Fruit fly (Drosophila melanogaster): ENCODE results near the gene Uch-L5.

Gene Uch-L5

dm6 chr3L:9460775-9461491 lies 15.8 kb downstream of the Uch-L5 start, which contains the start of the genes CG3434 and CG44838 (continued):
- TF ChIP-seq YL-1 (GFP tag; optimal IDR thresholded peaks at IDR 0.05) (peak; percentile 58), eyg (GFP tag; optimal IDR thresholded peaks at IDR 0.05) (no peak), CG8359 (GFP tag; optimal IDR thresholded peaks at IDR 0.05; ENCODE audit: borderline replicate concordance) (no peak), CG14710 (tag; optimal IDR thresholded peaks at IDR 0.05) (peak; percentile 91), sug (tag; optimal IDR thresholded peaks at IDR 0.05) (peak; percentile 86), lov (optimal IDR thresholded peaks at IDR 0.05) (no peak), lov (GFP tag; IDR thresholded peaks at IDR 0.05) (0 out of 3 replicates have a peak, but pooled peaks have one; percentile 35), Bteb2 (GFP tag; optimal IDR thresholded peaks at IDR 0.05) (peak; percentile 72), bigmax (GFP tag; optimal IDR thresholded peaks at IDR 0.05) (peak; percentile 50), zfh2 (GFP tag; optimal IDR thresholded peaks at IDR 0.05) (peak; percentile 75), CG8089 (GFP tag; optimal IDR thresholded peaks at IDR 0.05) (no peak), CG1792 (GFP tag; optimal IDR thresholded peaks at IDR 0.05) (peak; percentile 67), Max (GFP tag; optimal IDR thresholded peaks at IDR 0.05) (peak; percentile 88), tap (tag; optimal IDR thresholded peaks at IDR 0.05) (peak; percentile 36), PHDP (tag; optimal IDR thresholded peaks at IDR 0.05) (peak; percentile 81), CG9876 (GFP tag; optimal IDR thresholded peaks at IDR 0.05) (peak; percentile 35), Meics (GFP tag; optimal IDR thresholded peaks at IDR 0.05) (peak; percentile 82), D (optimal IDR thresholded peaks at IDR 0.05) (no peak), D (GFP tag; optimal IDR thresholded peaks at IDR 0.05) (peak; percentile 70), ftz-f1 (GFP tag; optimal IDR thresholded peaks at IDR 0.05) (peak; percentile 13), CTCF (GFP tag; optimal IDR thresholded peaks at IDR 0.05) (peak; percentile 60), CG16813 (GFP tag; IDR thresholded peaks at IDR 0.05; ENCODE audit: partially characterized antibody) (0 out of 3 replicates have a peak, but pooled peaks have one; percentile 27), CG10267 (tag; optimal IDR thresholded peaks at IDR 0.05) (peak; percentile 82), Taf1 (GFP tag; IDR thresholded peaks at IDR 0.05) (0 out of 2 replicates have a peak, but pooled peaks have one; percentile 33), CG3726 (GFP tag; IDR thresholded peaks at IDR 0.05) (no peak), seq (GFP tag; IDR thresholded peaks at IDR 0.05) (peak; percentile 55; the same call in 1 of the 2 replicates), az2 (GFP tag; optimal IDR thresholded peaks at IDR 0.05) (peak; percentile 78), ERR (GFP tag; optimal IDR thresholded peaks at IDR 0.05) (no peak), CG3995 (GFP tag; optimal IDR thresholded peaks at IDR 0.05) (peak; percentile 29), Gsc (GFP tag; IDR thresholded peaks at IDR 0.05) (no peak; the same call in 1 of the 2 replicates), Fer3 (tag; optimal IDR thresholded peaks at IDR 0.05) (peak; percentile 71), peb (GFP tag; IDR thresholded peaks at IDR 0.05) (peak; percentile 42), tup (GFP tag; optimal IDR thresholded peaks at IDR 0.05) (peak; percentile 38), CG10431 (GFP tag; optimal IDR thresholded peaks at IDR 0.05) (peak; percentile 3), Vsx1 (GFP tag; optimal IDR thresholded peaks at IDR 0.05) (peak; percentile 58), sc (optimal IDR thresholded peaks at IDR 0.05) (no peak), sc (GFP tag; optimal IDR thresholded peaks at IDR 0.05) (peak; percentile 70), gro (GFP tag; optimal IDR thresholded peaks at IDR 0.05) (peak; percentile 64), Med (GFP tag) (peak; percentile 92), dmrt11E (tag; optimal IDR thresholded peaks at IDR 0.05) (peak; percentile 76), CG14014 (GFP tag; IDR thresholded peaks at IDR 0.05) (peak; percentile 70), HHEX (GFP tag; optimal IDR thresholded peaks at IDR 0.05) (peak; percentile 62), CG6791 (GFP tag; IDR thresholded peaks at IDR 0.05; ENCODE audit: partially characterized antibody) (no peak), Dfd (GFP tag; optimal IDR thresholded peaks at IDR 0.05) (no peak), CG13894 (tag; optimal IDR thresholded peaks at IDR 0.05) (peak; percentile 85), fd102C (GFP tag; optimal IDR thresholded peaks at IDR 0.05) (peak; percentile 31), CG16815 (GFP tag; optimal IDR thresholded peaks at IDR 0.05) (peak; percentile 64), Drgx (GFP tag; IDR thresholded peaks at IDR 0.05) (peak; percentile 58), Dip2 (GFP tag; IDR thresholded peaks at IDR 0.05) (no peak), sd (tag; optimal IDR thresholded peaks at IDR 0.05) (peak; percentile 49)
